Worm (Caenorhabditis elegans) whole organism, midembryonic: ENCODE measurements around the gene srbc-62.

Source experiments
- T22C8.4 ChIP-seq: fragments of 200-800 bp; sonication (Bioruptor generic); IDR thresholded peaks from 2 replicates; pipeline ENCODE4 v1.3.6; 2022; ENCODE audit warnings: missing genetic modification characterization, missing compliant biosample characterization
- cog-1 ChIP-seq: sonication (generic microtip); optimal IDR thresholded peaks from 2 replicates; lab custom pipeline; 2016; ENCODE audit warnings: missing genetic modification characterization, missing compliant biosample characterization
- flt-1 ChIP-seq: fragments of 200-800 bp; sonication (Bioruptor generic); IDR thresholded peaks from 2 replicates; pipeline ENCODE4 v1.3.6; 2022; ENCODE audit warnings: missing genetic modification characterization, missing compliant biosample characterization
- klf-2 ChIP-seq: fragments of 200-800 bp; sonication (Bioruptor generic); conservative IDR thresholded peaks from 2 replicates; pipeline ENCODE4 v1.3.6; 2022; ENCODE audit warnings: missing genetic modification reagents, missing genetic modification characterization, missing compliant biosample characterization
- med-1 ChIP-seq: sonication (generic microtip); optimal IDR thresholded peaks from 2 replicates; lab custom pipeline; 2017; ENCODE audit warnings: missing genetic modification characterization, mild to moderate bottlenecking, missing compliant biosample characterization, antibody characterized with exemption, missing genetic modification reagents; ENCODE audit not compliant: insufficient read depth
- ref-1 ChIP-seq: fragments of 200-800 bp; sonication (Bioruptor generic); conservative IDR thresholded peaks from 2 replicates; pipeline ENCODE4 v1.3.6; 2022; ENCODE audit warnings: missing genetic modification reagents, missing genetic modification characterization, missing compliant biosample characterization
- tab-1 ChIP-seq: fragments of 200-800 bp; sonication (Bioruptor generic); IDR thresholded peaks from 2 replicates; pipeline ENCODE4 v1.3.6; 2022; ENCODE audit warnings: missing genetic modification characterization, missing compliant biosample characterization
- ztf-23 ChIP-seq: fragments of 200-800 bp; sonication (Bioruptor generic); IDR thresholded peaks from 2 replicates; pipeline ENCODE4 v1.3.6; 2022; ENCODE audit warnings: missing genetic modification reagents, missing genetic modification characterization, missing compliant biosample characterization
- ztf-29 ChIP-seq: fragments of 200-800 bp; sonication (Bioruptor generic); IDR thresholded peaks from 2 replicates; pipeline ENCODE4 v1.3.6; 2022; ENCODE audit warnings: missing genetic modification reagents, missing genetic modification characterization, missing compliant biosample characterization

Gene srbc-62

ce11 chrV:17217690-17218089 is at the start of gene srbc-62:
TSS of gene srbc-62 (plus strand) at chrV:17217990.
- TF ChIP-seq T22C8.4, result no peak
- no peak for TF ChIP-seq klf-2 (GFP tag; lab: Robert Waterston, UW)
- TF ChIP-seq ztf-23, result no peak
- no peak for TF ChIP-seq ztf-29 (GFP tag; lab: Robert Waterston, UW)
- TF ChIP-seq cog-1 (tag; lab: Kevin White, UChicago), result no peak
- TF ChIP-seq tab-1, result no peak
- no peak for TF ChIP-seq flt-1 (GFP tag; lab: Robert Waterston, UW)
- no peak for TF ChIP-seq ref-1 (GFP tag; lab: Robert Waterston, UW)
- TF ChIP-seq med-1 (GFP tag; lab: Kevin White, UChicago), result no peak

- TF ChIP-seq ref-1 (GFP tag; lab: Robert Waterston, UW) (no peak), ztf-29 (GFP tag; lab: Robert Waterston, UW) (no peak), ztf-23 (no peak), tab-1 (no peak), med-1 (GFP tag; lab: Kevin White, UChicago) (no peak), T22C8.4 (no peak), flt-1 (GFP tag; lab: Robert Waterston, UW) (no peak), cog-1 (tag; lab: Kevin White, UChicago) (no peak), klf-2 (GFP tag; lab: Robert Waterston, UW) (no peak)
Observed at ce11 chrV:17170822-17171221, 47.0 kb upstream of the srbc-62 start, which contains the start of gene srw-51. TSS of gene srw-51 (minus strand) at chrV:17170922.

- TF ChIP-seq T22C8.4 (no peak), ref-1 (GFP tag; lab: Robert Waterston, UW) (no peak), klf-2 (GFP tag; lab: Robert Waterston, UW) (no peak), ztf-29 (GFP tag; lab: Robert Waterston, UW) (no peak), ztf-23 (no peak), tab-1 (no peak), med-1 (GFP tag; lab: Kevin White, UChicago) (no peak), cog-1 (tag; lab: Kevin White, UChicago) (no peak), flt-1 (GFP tag; lab: Robert Waterston, UW) (no peak)
Observed at ce11 chrV:17171551-17171950, 46.2 kb upstream of the srbc-62 start, which contains the start of gene srbc-26. TSS of gene srbc-26 (plus strand) at chrV:17171851.

ce11 chrV:17173738-17174137 is 44.1 kb upstream of the srbc-62 start, which contains the start of gene srbc-25:
TSS of gene srbc-25 (plus strand) at chrV:17174038.
- TF ChIP-seq T22C8.4, result no peak
- no peak for TF ChIP-seq ref-1 (GFP tag; lab: Robert Waterston, UW)
- TF ChIP-seq tab-1, result no peak
- no peak for TF ChIP-seq klf-2 (GFP tag; lab: Robert Waterston, UW)
- TF ChIP-seq ztf-29 (GFP tag; lab: Robert Waterston, UW), result no peak
- no peak for TF ChIP-seq flt-1 (GFP tag; lab: Robert Waterston, UW)
- no peak for TF ChIP-seq med-1 (GFP tag; lab: Kevin White, UChicago)
- no peak for TF ChIP-seq cog-1 (tag; lab: Kevin White, UChicago)
- no peak for TF ChIP-seq ztf-23

ce11 chrV:17177967-17178366 is 39.8 kb upstream of the srbc-62 start, which contains the start of gene srsx-1:
TSS of gene srsx-1 (minus strand) at chrV:17178067.
- TF ChIP-seq ztf-23 (no peak), flt-1 (GFP tag; lab: Robert Waterston, UW) (no peak), ztf-29 (GFP tag; lab: Robert Waterston, UW) (no peak), T22C8.4 (no peak), ref-1 (GFP tag; lab: Robert Waterston, UW) (no peak), med-1 (GFP tag; lab: Kevin White, UChicago) (no peak), cog-1 (tag; lab: Kevin White, UChicago) (no peak), tab-1 (no peak), klf-2 (GFP tag; lab: Robert Waterston, UW) (no peak)

- no peak for TF ChIP-seq med-1 (GFP tag; lab: Kevin White, UChicago)
- TF ChIP-seq klf-2 (GFP tag; lab: Robert Waterston, UW), result no peak
- no peak for TF ChIP-seq ztf-29 (GFP tag; lab: Robert Waterston, UW)
- no peak for TF ChIP-seq flt-1 (GFP tag; lab: Robert Waterston, UW)
- no peak for TF ChIP-seq ref-1 (GFP tag; lab: Robert Waterston, UW)
- TF ChIP-seq T22C8.4, result no peak
- TF ChIP-seq tab-1, result no peak
- no peak for TF ChIP-seq ztf-23
- TF ChIP-seq cog-1 (tag; lab: Kevin White, UChicago), result no peak
Observed at ce11 chrV:17178457-17178856, 39.3 kb upstream of the srbc-62 start, which contains the start of gene srh-174. TSS of gene srh-174 (plus strand) at chrV:17178757.

ce11 chrV:17182045-17182444 is 35.7 kb upstream of the srbc-62 start, which contains the start of gene srh-159:
TSS of gene srh-159 (plus strand) at chrV:17182345.
- TF ChIP-seq flt-1 (GFP tag; lab: Robert Waterston, UW), result no peak
- no peak for TF ChIP-seq tab-1
- no peak for TF ChIP-seq klf-2 (GFP tag; lab: Robert Waterston, UW)
- TF ChIP-seq T22C8.4, result no peak
- TF ChIP-seq ztf-23, result no peak
- TF ChIP-seq ztf-29 (GFP tag; lab: Robert Waterston, UW), result no peak
- TF ChIP-seq ref-1 (GFP tag; lab: Robert Waterston, UW), result no peak
- no peak for TF ChIP-seq med-1 (GFP tag; lab: Kevin White, UChicago)
- TF ChIP-seq cog-1 (tag; lab: Kevin White, UChicago), result no peak

- no peak for TF ChIP-seq ref-1 (GFP tag; lab: Robert Waterston, UW)
- TF ChIP-seq klf-2 (GFP tag; lab: Robert Waterston, UW), result no peak
- no peak for TF ChIP-seq ztf-29 (GFP tag; lab: Robert Waterston, UW)
- no peak for TF ChIP-seq med-1 (GFP tag; lab: Kevin White, UChicago)
- no peak for TF ChIP-seq tab-1
- TF ChIP-seq ztf-23, result no peak
- no peak for TF ChIP-seq T22C8.4
- no peak for TF ChIP-seq flt-1 (GFP tag; lab: Robert Waterston, UW)
- TF ChIP-seq cog-1 (tag; lab: Kevin White, UChicago), result no peak
Observed at ce11 chrV:17190399-17190798, 27.4 kb upstream of the srbc-62 start, which contains the start of gene str-199. TSS of gene str-199 (minus strand) at chrV:17190499.

- TF ChIP-seq ztf-23 (no peak), flt-1 (GFP tag; lab: Robert Waterston, UW) (no peak), tab-1 (no peak), T22C8.4 (no peak), ref-1 (GFP tag; lab: Robert Waterston, UW) (no peak), ztf-29 (GFP tag; lab: Robert Waterston, UW) (no peak), klf-2 (GFP tag; lab: Robert Waterston, UW) (no peak), cog-1 (tag; lab: Kevin White, UChicago) (no peak), med-1 (GFP tag; lab: Kevin White, UChicago) (no peak)
Observed at ce11 chrV:17192238-17192637, 25.6 kb upstream of the srbc-62 start, which contains the start of gene srz-47. TSS of gene srz-47 (minus strand) at chrV:17192338.
